Worm (Caenorhabditis elegans) whole organism, L3 larva: ENCODE results near the gene R10E8.2.

Experiments used
- ZK546.5 ChIP-seq: sonication (generic microtip); optimal IDR thresholded peaks from 2 replicates; lab custom pipeline; 2017; ENCODE audit warnings: missing biosample characterization, missing genetic modification characterization
- ama-1 ChIP-seq: fragments of 150-350 bp; optimal IDR thresholded peaks from 2 replicates; lab custom pipeline; 2018
- ceh-82 ChIP-seq: fragments of 150-350 bp; optimal IDR thresholded peaks from 2 replicates; lab custom pipeline; 2014; ENCODE audit warnings: missing biosample characterization, missing genetic modification characterization
- mdl-1 ChIP-seq: fragments of 150-350 bp; optimal IDR thresholded peaks from 2 replicates; lab custom pipeline; 2014; ENCODE audit warnings: missing biosample characterization, missing genetic modification characterization
- nhr-12 ChIP-seq: fragments of 150-350 bp; optimal IDR thresholded peaks from 2 replicates; lab custom pipeline; 2014; ENCODE audit warnings: missing biosample characterization, missing genetic modification characterization
- nhr-23 ChIP-seq: fragments of 150-350 bp; optimal IDR thresholded peaks from 2 replicates; lab custom pipeline; 2014; ENCODE audit warnings: missing biosample characterization, missing genetic modification reagents, missing genetic modification characterization
- nhr-25 ChIP-seq: sonication (generic microtip); optimal IDR thresholded peaks from 2 replicates; lab custom pipeline; 2017; ENCODE audit warnings: missing biosample characterization, missing genetic modification characterization
- nhr-76 ChIP-seq: fragments of 150-350 bp; sonication (generic microtip); optimal IDR thresholded peaks from 5 replicates; lab custom pipeline; 2014; ENCODE audit warnings: missing biosample characterization, missing genetic modification characterization
- unc-39 ChIP-seq: sonication (generic microtip); optimal IDR thresholded peaks from 4 replicates; lab custom pipeline; 2017; ENCODE audit warnings: missing biosample characterization, missing genetic modification characterization
- unc-62 ChIP-seq: fragments of 150-350 bp; sonication (generic microtip); optimal IDR thresholded peaks from 4 replicates; lab custom pipeline; 2014; ENCODE audit warnings: missing biosample characterization, missing genetic modification reagents, missing genetic modification characterization
- zag-1 ChIP-seq: fragments of 150-350 bp; optimal IDR thresholded peaks from 2 replicates; lab custom pipeline; 2014; ENCODE audit warnings: missing biosample characterization, missing genetic modification characterization

ce11 chrV:18252239-18252638 lies 1.4 kb upstream of the R10E8.2 start, which contains the start of gene R10E8.1:
- TF ChIP-seq unc-39 (tag; lab: Kevin White, UChicago) (no peak), nhr-23 (tag; lab: Kevin White, UChicago) (no peak), nhr-12 (tag; lab: Kevin White, UChicago) (no peak), ZK546.5 (no peak), nhr-25 (tag; lab: Kevin White, UChicago) (no peak), nhr-76 (tag; lab: Kevin White, UChicago) (no peak), unc-62 (GFP tag; lab: Kevin White, UChicago) (no peak), ama-1 (lab: Kevin White, UChicago) (no peak), zag-1 (no peak), mdl-1 (tag; lab: Kevin White, UChicago) (no peak), ceh-82 (no peak)
